Fruit fly (Drosophila melanogaster) whole organism, embryonic: ENCODE results near the gene Spc105R.

ENCODE experiments used
- Aef1 ChIP-seq: fragments of 200-800 bp; sonication (Bioruptor generic); IDR thresholded peaks from 3 replicates; pipeline ENCODE4 v1.3.6; 2022; ENCODE audit warnings: missing biosample characterization, missing genetic modification characterization
- Atf6 ChIP-seq: fragments of 200-800 bp; sonication (Bioruptor generic); IDR thresholded peaks from 2 replicates; pipeline ENCODE4 v1.3.6; 2022; ENCODE audit warnings: missing biosample characterization, missing genetic modification characterization
- Blimp-1 ChIP-seq: fragments of 200-800 bp; sonication (Bioruptor generic); optimal IDR thresholded peaks from 3 replicates; lab custom pipeline; 2018; ENCODE audit warnings: missing biosample characterization, missing genetic modification characterization, mild to moderate bottlenecking, moderate library complexity, missing genetic modification reagents
- CG10274 ChIP-seq: fragments of 200-800 bp; sonication (Bioruptor generic); optimal IDR thresholded peaks from 3 replicates; lab custom pipeline; 2017; ENCODE audit warnings: missing biosample characterization, mild to moderate bottlenecking, missing genetic modification characterization
- CG11695 ChIP-seq: fragments of 200-800 bp; sonication (Bioruptor generic); IDR thresholded peaks from 3 replicates; pipeline ENCODE4 v1.3.6; 2022; ENCODE audit warnings: missing biosample characterization, missing genetic modification characterization
- CG13296 ChIP-seq: fragments of 200-800 bp; sonication (Bioruptor generic); optimal IDR thresholded peaks from 3 replicates; lab custom pipeline; 2018; ENCODE audit warnings: missing biosample characterization, mild to moderate bottlenecking, missing genetic modification characterization
- CG13775 ChIP-seq: fragments of 200-800 bp; sonication (Bioruptor generic); optimal IDR thresholded peaks from 3 replicates; lab custom pipeline; 2017; ENCODE audit warnings: missing biosample characterization, mild to moderate bottlenecking, missing genetic modification characterization
- CG14667 ChIP-seq: fragments of 200-800 bp; sonication (Bioruptor generic); IDR thresholded peaks from 2 replicates; pipeline ENCODE4 v1.3.6; 2022; ENCODE audit warnings: missing biosample characterization, missing genetic modification characterization
- CG16813 ChIP-seq: fragments of 200-800 bp; sonication (Bioruptor generic); IDR thresholded peaks from 3 replicates; pipeline ENCODE4 v1.3.6; 2022; ENCODE audit warnings: missing biosample characterization, missing genetic modification characterization; ENCODE audit not compliant: partially characterized antibody
- CG17568 ChIP-seq: fragments of 200-800 bp; sonication (Bioruptor generic); optimal IDR thresholded peaks from 2 replicates; lab custom pipeline; 2018; ENCODE audit warnings: missing biosample characterization, mild to moderate bottlenecking, missing genetic modification characterization, moderate library complexity
- CG17802 ChIP-seq: fragments of 200-800 bp; sonication (Bioruptor generic); optimal IDR thresholded peaks from 2 replicates; lab custom pipeline; 2018; ENCODE audit warnings: missing biosample characterization, mild to moderate bottlenecking, missing genetic modification characterization, moderate library complexity
- CG2129 ChIP-seq: fragments of 200-800 bp; sonication (Bioruptor generic); IDR thresholded peaks from 2 replicates; pipeline ENCODE4 v1.3.6; 2022; ENCODE audit warnings: missing biosample characterization, missing genetic modification characterization; ENCODE audit not compliant: partially characterized antibody
- CG3065 ChIP-seq: fragments of 200-800 bp; sonication (Bioruptor generic); optimal IDR thresholded peaks from 2 replicates; lab custom pipeline; 2016; ENCODE audit warnings: missing biosample characterization, missing genetic modification characterization
- CG3163 ChIP-seq: fragments of 200-800 bp; sonication (Bioruptor generic); optimal IDR thresholded peaks from 3 replicates; lab custom pipeline; 2016; ENCODE audit warnings: missing biosample characterization, missing genetic modification characterization
- CG4404 ChIP-seq: fragments of 200-800 bp; sonication (Bioruptor generic); IDR thresholded peaks from 2 replicates; pipeline ENCODE4 v1.3.6; 2022; ENCODE audit warnings: missing biosample characterization, missing genetic modification characterization
- CG6175 ChIP-seq: fragments of 200-800 bp; sonication (Bioruptor generic); IDR thresholded peaks from 3 replicates; pipeline ENCODE4 v1.3.6; 2022; ENCODE audit warnings: missing biosample characterization, missing genetic modification characterization
- CG6765 ChIP-seq: fragments of 200-800 bp; sonication (Bioruptor generic); optimal IDR thresholded peaks from 3 replicates; lab custom pipeline; 2017; ENCODE audit warnings: missing biosample characterization, mild to moderate bottlenecking, missing genetic modification characterization
- CG7372 ChIP-seq: fragments of 200-800 bp; sonication (Bioruptor generic); IDR thresholded peaks from 2 replicates; pipeline ENCODE4 v1.3.6; 2022; ENCODE audit warnings: missing biosample characterization, missing genetic modification characterization
- CG7839 ChIP-seq: fragments of 200-800 bp; sonication (Bioruptor generic); optimal IDR thresholded peaks from 3 replicates; lab custom pipeline; 2018; ENCODE audit warnings: missing biosample characterization, mild to moderate bottlenecking, missing genetic modification characterization, moderate library complexity
- CG8478 ChIP-seq: fragments of >200 bp; optimal IDR thresholded peaks from 2 replicates; lab custom pipeline; 2018
- CG9215 ChIP-seq: fragments of 200-800 bp; sonication (Bioruptor generic); IDR thresholded peaks from 2 replicates; pipeline ENCODE4 v1.3.6; 2022; ENCODE audit warnings: missing biosample characterization, missing genetic modification characterization
- CG9437 ChIP-seq: fragments of 200-800 bp; sonication (Bioruptor generic); optimal IDR thresholded peaks from 2 replicates; lab custom pipeline; 2018; ENCODE audit warnings: missing biosample characterization, mild to moderate bottlenecking, missing genetic modification characterization
- D19B ChIP-seq: fragments of 200-800 bp; sonication (Bioruptor generic); optimal IDR thresholded peaks from 2 replicates; lab custom pipeline; 2017; ENCODE audit warnings: missing biosample characterization, mild to moderate bottlenecking, missing genetic modification characterization
- Dek ChIP-seq: fragments of 200-800 bp; sonication (Bioruptor generic); optimal IDR thresholded peaks from 3 replicates; lab custom pipeline; 2019; ENCODE audit warnings: missing biosample characterization, mild to moderate bottlenecking, missing genetic modification characterization, moderate library complexity
- Dip2 ChIP-seq: fragments of 200-800 bp; sonication (Bioruptor generic); IDR thresholded peaks from 2 replicates; pipeline ENCODE4 v1.3.6; 2022; ENCODE audit warnings: missing biosample characterization, missing genetic modification characterization
- E2f1 ChIP-seq: fragments of 200-800 bp; sonication (Bioruptor generic); IDR thresholded peaks from 2 replicates; pipeline ENCODE4 v1.3.6; 2022; ENCODE audit warnings: missing biosample characterization, missing genetic modification characterization
- HHEX ChIP-seq: fragments of 200-800 bp; sonication (Bioruptor generic); optimal IDR thresholded peaks from 3 replicates; lab custom pipeline; 2017; ENCODE audit warnings: missing biosample characterization, mild to moderate bottlenecking, missing genetic modification characterization, missing genetic modification reagents
- NK7.1 ChIP-seq: fragments of 200-800 bp; sonication (Bioruptor generic); optimal IDR thresholded peaks from 3 replicates; lab custom pipeline; 2016; ENCODE audit warnings: missing biosample characterization, missing genetic modification characterization
- Tbp ChIP-seq: fragments of >200 bp; optimal IDR thresholded peaks from 2 replicates; lab custom pipeline; 2018; ENCODE audit warnings: missing biosample characterization, missing genetic modification characterization
- abd-A ChIP-seq: fragments of 200-800 bp; sonication (Bioruptor generic); optimal IDR thresholded peaks from 3 replicates; lab custom pipeline; 2019; ENCODE audit warnings: missing biosample characterization, mild to moderate bottlenecking, missing genetic modification characterization, moderate library complexity
- ac ChIP-seq: fragments of 200-800 bp; sonication (Bioruptor generic); optimal IDR thresholded peaks from 3 replicates; lab custom pipeline; 2017; ENCODE audit warnings: missing biosample characterization, mild to moderate bottlenecking, missing genetic modification characterization
- al ChIP-seq: fragments of 200-800 bp; sonication (Bioruptor generic); IDR thresholded peaks from 2 replicates; pipeline ENCODE4 v1.3.6; 2022; ENCODE audit warnings: missing biosample characterization, missing genetic modification characterization
- cato ChIP-seq: fragments of 200-800 bp; sonication (Bioruptor generic); optimal IDR thresholded peaks from 2 replicates; lab custom pipeline; 2016; ENCODE audit warnings: missing biosample characterization, missing genetic modification characterization, borderline replicate concordance
- crol ChIP-seq: fragments of 200-800 bp; sonication (Bioruptor generic); IDR thresholded peaks from 2 replicates; pipeline ENCODE4 v1.3.6; 2022; ENCODE audit warnings: missing biosample characterization, missing genetic modification characterization
- cwo ChIP-seq: fragments of 200-800 bp; sonication (Bioruptor generic); optimal IDR thresholded peaks from 3 replicates; lab custom pipeline; 2017; ENCODE audit warnings: missing biosample characterization, missing genetic modification characterization, mild to moderate bottlenecking, moderate library complexity, missing genetic modification reagents
- da ChIP-seq: fragments of 200-800 bp; sonication (Bioruptor generic); optimal IDR thresholded peaks from 2 replicates; lab custom pipeline; 2016; ENCODE audit warnings: missing biosample characterization, missing genetic modification characterization
- dpn ChIP-seq, 2 experiments: fragments of 200-800 bp; sonication (Bioruptor generic); optimal IDR thresholded peaks; 3 replicates each; lab custom pipeline; 2016; ENCODE audit warnings: missing biosample characterization in 2 of 2, missing genetic modification characterization in 2 of 2
- fru ChIP-seq: fragments of >200 bp; optimal IDR thresholded peaks from 2 replicates; lab custom pipeline; 2017
- hb ChIP-seq: fragments of 200-800 bp; sonication (Bioruptor generic); IDR thresholded peaks from 3 replicates; pipeline ENCODE4 v1.3.6; 2022; ENCODE audit warnings: missing biosample characterization, missing genetic modification characterization; ENCODE audit not compliant: partially characterized antibody
- ind ChIP-seq: fragments of 200-800 bp; sonication (Bioruptor generic); optimal IDR thresholded peaks from 3 replicates; lab custom pipeline; 2016; ENCODE audit warnings: missing biosample characterization, missing genetic modification characterization
- kni ChIP-seq: fragments of 200-800 bp; sonication (Bioruptor generic); optimal IDR thresholded peaks from 3 replicates; lab custom pipeline; 2017; ENCODE audit warnings: mild to moderate bottlenecking, missing biosample characterization, missing genetic modification reagents, missing genetic modification characterization
- knrl ChIP-seq: fragments of 200-800 bp; sonication (Bioruptor generic); IDR thresholded peaks from 3 replicates; pipeline ENCODE4 v1.3.6; 2022; ENCODE audit warnings: missing biosample characterization, missing genetic modification characterization; ENCODE audit not compliant: partially characterized antibody
- mirr ChIP-seq: fragments of 200-800 bp; sonication (Bioruptor generic); optimal IDR thresholded peaks from 3 replicates; lab custom pipeline; 2018; ENCODE audit warnings: missing biosample characterization, mild to moderate bottlenecking, missing genetic modification characterization
- psq ChIP-seq: fragments of 200-800 bp; sonication (Bioruptor generic); optimal IDR thresholded peaks from 2 replicates; lab custom pipeline; 2017; ENCODE audit warnings: missing biosample characterization, missing genetic modification characterization
- scrt ChIP-seq: fragments of 200-800 bp; sonication (Bioruptor generic); optimal IDR thresholded peaks from 2 replicates; lab custom pipeline; 2018; ENCODE audit warnings: missing biosample characterization, mild to moderate bottlenecking, missing genetic modification characterization, moderate library complexity
- sens-2 ChIP-seq: fragments of 200-800 bp; sonication (Bioruptor generic); IDR thresholded peaks from 2 replicates; pipeline ENCODE4 v1.3.6; 2022; ENCODE audit warnings: missing biosample characterization, missing genetic modification characterization
- sima ChIP-seq: fragments of 200-800 bp; sonication (Bioruptor generic); optimal IDR thresholded peaks from 2 replicates; lab custom pipeline; 2016; ENCODE audit warnings: missing biosample characterization, missing genetic modification characterization
- slbo ChIP-seq: fragments of 200-800 bp; sonication (Bioruptor generic); IDR thresholded peaks from 2 replicates; pipeline ENCODE4 v1.3.6; 2022; ENCODE audit warnings: missing biosample characterization, missing genetic modification characterization
- so ChIP-seq: fragments of 200-800 bp; sonication (Bioruptor generic); IDR thresholded peaks from 3 replicates; pipeline ENCODE4 v1.3.6; 2022; ENCODE audit warnings: missing biosample characterization, missing genetic modification characterization
- ssp ChIP-seq: fragments of 200-800 bp; sonication (Bioruptor generic); IDR thresholded peaks from 2 replicates; pipeline ENCODE4 v1.3.6; 2022; ENCODE audit warnings: missing biosample characterization, missing genetic modification characterization

Spc105R gene

DNA sequence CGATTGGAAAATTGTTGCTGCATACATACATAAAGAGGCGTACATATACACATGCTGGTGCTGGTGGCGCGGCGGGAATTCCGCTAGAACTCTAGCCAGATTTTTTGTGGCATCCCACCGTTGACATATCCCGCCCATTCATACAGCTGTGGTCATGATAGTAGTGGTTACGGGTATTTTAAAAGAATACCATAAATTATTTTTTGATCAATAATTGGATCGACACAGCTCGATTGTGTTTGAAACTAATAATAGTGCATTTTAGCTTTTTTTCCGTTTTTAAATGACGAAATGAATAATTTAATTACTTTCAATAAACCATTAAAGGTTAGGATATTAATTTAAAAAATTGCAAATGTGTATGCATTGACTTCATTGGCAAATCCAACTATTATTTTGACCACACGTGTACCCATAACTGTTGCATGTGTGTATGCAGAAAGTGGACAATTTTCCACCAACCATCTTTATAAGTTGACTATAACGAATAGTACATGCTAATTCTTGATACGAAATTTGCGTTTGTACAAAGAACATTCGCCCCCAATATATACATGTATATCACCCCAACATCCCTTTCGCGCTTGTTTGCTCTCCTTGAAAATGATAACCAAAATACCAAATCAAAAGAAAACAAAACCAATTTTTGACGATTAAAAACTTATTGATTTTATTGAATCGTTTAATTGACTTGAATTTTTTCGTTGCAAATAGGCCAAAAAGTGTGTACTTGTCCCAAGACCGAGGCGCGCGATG is 28.1 kb upstream of the Spc105R start (continued):
- TF ChIP-seq CG16813 (GFP tag; lab: Robert Waterston, UW) (no peak), D19B (peak; percentile 50), Dek (tag; lab: Kevin White, UChicago) (peak; percentile 78), CG13296 (GFP tag; lab: Kevin White, UChicago) (peak; percentile 60), kni (GFP tag; lab: Kevin White, UChicago) (no peak), CG9437 (GFP tag; lab: Kevin White, UChicago) (peak; percentile 39), cato (GFP tag; lab: Kevin White, UChicago) (peak; percentile 44), CG17568 (GFP tag; lab: Kevin White, UChicago) (peak; percentile 63), slbo (GFP tag; lab: Robert Waterston, UW) (peak; percentile 75), sens-2 (GFP tag; lab: Robert Waterston, UW) (peak; percentile 58), CG7372 (peak; percentile 55; the same call in 1 of the 2 replicates), CG7839 (peak; percentile 81), cwo (peak; percentile 67), scrt (GFP tag; lab: Kevin White, UChicago) (peak; percentile 66), da (no peak), CG4404 (GFP tag; lab: Robert Waterston, UW) (no peak), ind (GFP tag; lab: Kevin White, UChicago) (peak; percentile 75), CG2129 (no peak), Aef1 (GFP tag; lab: Robert Waterston, UW) (peak; percentile 70), CG8478 (lab: Kevin White, UChicago) (no peak), CG11695 (GFP tag; lab: Robert Waterston, UW) (peak; percentile 89), Atf6 (peak; percentile 80), CG14667 (GFP tag; lab: Robert Waterston, UW) (no peak), CG6765 (GFP tag; lab: Kevin White, UChicago) (peak; percentile 42), HHEX (GFP tag; lab: Kevin White, UChicago) (peak; percentile 81), Dip2 (no peak), crol (GFP tag; lab: Robert Waterston, UW) (no peak), Blimp-1 (peak; percentile 80), ac (GFP tag; lab: Kevin White, UChicago) (no peak), ssp (GFP tag; lab: Robert Waterston, UW) (0 out of 2 replicates have a peak, but pooled peaks have one; percentile 38), E2f1 (GFP tag; lab: Robert Waterston, UW) (peak; percentile 86), CG3065 (peak; percentile 82), mirr (GFP tag; lab: Kevin White, UChicago) (peak; percentile 45), dpn (GFP tag; optimal IDR thresholded peaks at IDR 0.05; lab: Kevin White, UChicago) (peak; percentile 53 to 73), al (GFP tag; lab: Robert Waterston, UW) (peak; percentile 55; the same call in 1 of the 2 replicates), CG17802 (tag; lab: Kevin White, UChicago) (peak; percentile 46), CG6175 (GFP tag; lab: Robert Waterston, UW) (no peak; the same call in 2 of the 3 replicates), hb (GFP tag; lab: Robert Waterston, UW) (no peak), CG3163 (GFP tag; lab: Kevin White, UChicago) (peak; percentile 35), CG10274 (peak; percentile 25), Tbp (GFP tag; lab: Kevin White, UChicago) (no peak), sima (GFP tag; lab: Kevin White, UChicago) (no peak), knrl (no peak), abd-A (tag; lab: Kevin White, UChicago) (no peak), NK7.1 (GFP tag; lab: Kevin White, UChicago) (peak; percentile 13), CG9215 (GFP tag; lab: Robert Waterston, UW) (peak; percentile 59), so (peak; percentile 82; the same call in 2 of the 3 replicates), psq (no peak), fru (lab: Kevin White, UChicago) (no peak), CG13775 (peak; percentile 75)
